Worm (Caenorhabditis elegans) whole organism, early embryonic: Measurements from ENCODE around the gene T03G11.10.

Experiments
- B0310.2 ChIP-seq: sonication (generic microtip); optimal IDR thresholded peaks from 2 replicates; lab custom pipeline; 2016; ENCODE audit warnings: mild to moderate bottlenecking, missing genetic modification characterization, missing compliant biosample characterization
- F13C5.2 ChIP-seq: sonication (generic microtip); optimal IDR thresholded peaks from 2 replicates; lab custom pipeline; 2017; ENCODE audit warnings: mild to moderate bottlenecking, missing genetic modification characterization, inconsistent platforms, missing compliant biosample characterization
- aly-1 ChIP-seq: sonication (generic microtip); optimal IDR thresholded peaks from 2 replicates; lab custom pipeline; 2016; ENCODE audit warnings: missing genetic modification characterization, missing compliant biosample characterization
- ama-1 ChIP-seq: fragments of 150-350 bp; optimal IDR thresholded peaks from 2 replicates; lab custom pipeline; 2014
- ceh-13 ChIP-seq: fragments of 200-800 bp; sonication (Bioruptor generic); optimal IDR thresholded peaks from 2 replicates; lab custom pipeline; 2018; ENCODE audit warnings: mild to moderate bottlenecking, missing genetic modification characterization, missing compliant biosample characterization
- ceh-36 ChIP-seq: sonication (generic microtip); optimal IDR thresholded peaks from 2 replicates; lab custom pipeline; 2016; ENCODE audit warnings: missing genetic modification characterization, inconsistent platforms, missing compliant biosample characterization
- ets-7 ChIP-seq: sonication (generic microtip); optimal IDR thresholded peaks from 2 replicates; lab custom pipeline; 2016; ENCODE audit warnings: missing genotype, missing genetic modification characterization, missing compliant biosample characterization
- flt-1 ChIP-seq: fragments of 200-800 bp; sonication (Bioruptor generic); IDR thresholded peaks from 2 replicates; pipeline ENCODE4 v1.3.6; 2022; ENCODE audit warnings: missing genetic modification characterization, missing compliant biosample characterization
- hmbx-1 ChIP-seq: sonication (generic microtip); optimal IDR thresholded peaks from 2 replicates; lab custom pipeline; 2016; ENCODE audit warnings: mild to moderate bottlenecking, missing genetic modification characterization, missing compliant biosample characterization
- hmg-4 ChIP-seq: fragments of 200-800 bp; sonication (Bioruptor generic); optimal IDR thresholded peaks from 2 replicates; lab custom pipeline; 2018; ENCODE audit warnings: mild to moderate bottlenecking, missing genetic modification characterization, missing compliant biosample characterization
- hnd-1 ChIP-seq: sonication (generic microtip); optimal IDR thresholded peaks from 2 replicates; lab custom pipeline; 2016; ENCODE audit warnings: missing genetic modification characterization, missing compliant biosample characterization
- pes-1 ChIP-seq: fragments of 200-800 bp; sonication (Bioruptor generic); IDR thresholded peaks from 2 replicates; pipeline ENCODE4 v1.3.6; 2022; ENCODE audit warnings: missing genetic modification reagents, missing genetic modification characterization, missing compliant biosample characterization
- scrt-1 ChIP-seq: fragments of 200-800 bp; sonication (Bioruptor generic); IDR thresholded peaks from 2 replicates; pipeline ENCODE4 v1.3.6; 2022; ENCODE audit warnings: missing genetic modification characterization, missing compliant biosample characterization
- sea-1 ChIP-seq: fragments of 200-800 bp; sonication (Bioruptor generic); conservative IDR thresholded peaks from 2 replicates; pipeline ENCODE4 v1.3.6; 2022; ENCODE audit warnings: missing genetic modification characterization, missing compliant biosample characterization
- tbx-11 ChIP-seq: fragments of 200-800 bp; sonication (Bioruptor generic); IDR thresholded peaks from 2 replicates; pipeline ENCODE4 v1.3.6; 2022; ENCODE audit warnings: missing genetic modification characterization, missing compliant biosample characterization
- tbx-37 ChIP-seq: fragments of 200-800 bp; sonication (Bioruptor generic); conservative IDR thresholded peaks from 2 replicates; pipeline ENCODE4 v1.3.6; 2022; ENCODE audit warnings: missing genetic modification reagents, missing genetic modification characterization, missing compliant biosample characterization
- tra-4 ChIP-seq: sonication (generic microtip); optimal IDR thresholded peaks from 2 replicates; lab custom pipeline; 2017; ENCODE audit warnings: missing genetic modification characterization, missing compliant biosample characterization

The T03G11.10 gene

DNA sequence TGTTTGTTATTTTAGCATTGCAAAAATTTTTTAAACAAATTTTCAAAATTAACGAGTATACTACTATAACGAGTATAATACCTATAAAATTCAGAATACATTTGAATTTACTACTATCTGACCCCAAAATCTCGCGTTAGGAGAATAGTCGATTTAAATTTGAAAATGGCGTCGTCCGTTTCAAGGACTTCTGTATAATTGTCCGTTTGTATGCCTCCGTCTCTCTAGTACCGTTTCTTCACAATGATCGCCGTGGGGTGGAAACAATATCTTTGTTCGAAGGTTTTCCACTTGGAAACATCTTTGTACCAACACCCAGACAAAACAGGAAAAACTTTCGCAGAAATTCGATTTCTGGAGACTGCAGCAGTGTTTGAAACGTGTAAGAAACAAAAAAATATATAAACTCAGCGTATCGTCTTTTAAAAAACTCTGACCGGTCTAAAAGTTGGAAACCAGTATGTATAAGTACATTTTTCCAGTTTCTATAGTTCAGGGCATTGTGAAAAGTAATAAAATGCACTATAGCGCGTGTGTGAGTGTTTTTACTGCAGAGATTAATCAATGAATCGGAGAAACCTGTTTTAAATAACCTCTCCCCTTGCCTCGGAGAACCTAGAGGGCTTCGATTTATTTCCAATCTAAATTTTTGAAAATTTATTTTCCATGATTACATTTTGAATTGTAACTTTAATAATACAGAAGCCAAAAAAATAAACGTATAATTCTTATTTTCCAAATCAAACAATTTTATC is 33.1 kb downstream of the T03G11.10 start:
- TF ChIP-seq scrt-1, result no peak
- TF ChIP-seq tra-4 (tag; lab: Kevin White, UChicago), result no peak
- TF ChIP-seq pes-1, result no peak
- TF ChIP-seq ceh-13 (GFP tag; lab: Kevin White, UChicago), result no peak
- TF ChIP-seq F13C5.2 (tag; lab: Kevin White, UChicago), result no peak
- TF ChIP-seq tbx-37 (GFP tag; lab: Robert Waterston, UW), result no peak
- TF ChIP-seq sea-1, result no peak
- TF ChIP-seq ama-1, result no peak
- no peak for TF ChIP-seq tbx-11
- no peak for TF ChIP-seq B0310.2 (tag; lab: Kevin White, UChicago)
- no peak for TF ChIP-seq hnd-1 (tag; lab: Kevin White, UChicago)

- TF ChIP-seq hmbx-1 (tag; lab: Kevin White, UChicago), result no peak
- no peak for TF ChIP-seq hmg-4
- TF ChIP-seq F13C5.2 (tag; lab: Kevin White, UChicago), result no peak
- TF ChIP-seq ceh-36 (tag; lab: Kevin White, UChicago), result no peak
- TF ChIP-seq ceh-13 (GFP tag; lab: Kevin White, UChicago), result no peak
- no peak for TF ChIP-seq tbx-11
- no peak for TF ChIP-seq tra-4 (tag; lab: Kevin White, UChicago)
- TF ChIP-seq sea-1, result no peak
Observed at ce11 chrX:5135548-5135947, 35.4 kb downstream of the T03G11.10 start.

DNA sequence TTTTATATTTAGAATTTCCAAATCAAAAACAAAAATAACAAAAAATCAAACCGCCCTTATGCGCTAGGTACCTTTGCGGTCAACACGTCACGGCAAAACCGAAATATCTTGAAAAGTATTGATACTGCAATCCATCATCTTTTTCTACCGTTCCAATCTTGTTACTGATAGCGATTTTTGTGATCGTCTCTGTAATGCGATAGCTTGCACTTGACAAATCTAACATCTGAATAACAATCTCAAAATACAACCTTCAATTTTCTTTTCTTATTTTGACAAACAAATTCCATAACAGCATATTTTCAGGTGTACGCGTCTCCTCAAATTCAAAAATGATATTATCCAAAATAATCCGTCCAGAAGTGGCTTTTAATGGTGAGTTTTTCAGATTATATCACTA is 37.0 kb downstream of the T03G11.10 start, which contains the start of gene tbc-7:
Gene tbc-7, plus strand, starts transcription at position 301 of the 400 bp plus-strand sequence.
- TF ChIP-seq ets-7 (tag; lab: Kevin White, UChicago) (no peak), hmg-4 (no peak), aly-1 (tag; lab: Kevin White, UChicago) (no peak), flt-1 (GFP tag; lab: Robert Waterston, UW) (no peak), tbx-37 (GFP tag; lab: Robert Waterston, UW) (no peak)

DNA sequence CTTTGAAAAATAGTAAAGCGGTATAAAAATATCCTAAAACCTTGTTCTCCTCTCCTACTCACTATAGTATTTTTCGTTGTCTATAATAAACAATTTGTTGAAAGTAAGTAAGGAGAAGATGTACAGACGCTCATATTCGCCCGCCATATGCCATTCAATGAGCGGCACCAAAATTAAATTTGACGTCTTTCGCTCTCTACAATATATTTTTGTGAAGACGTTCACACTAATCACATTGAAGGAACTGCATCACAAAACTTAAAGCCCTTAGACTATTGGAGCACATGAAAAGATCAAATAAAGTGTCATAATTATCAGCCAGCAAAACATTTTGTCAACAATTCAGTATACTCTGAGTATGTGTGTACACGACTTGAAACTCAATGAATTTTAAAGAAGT is 39.2 kb downstream of the T03G11.10 start:
- TF ChIP-seq pes-1, result no peak
- no peak for TF ChIP-seq tbx-11
- no peak for TF ChIP-seq hmg-4
- TF ChIP-seq scrt-1, result no peak
- TF ChIP-seq tbx-37 (GFP tag; lab: Robert Waterston, UW), result no peak
- no peak for TF ChIP-seq sea-1
- TF ChIP-seq aly-1 (tag; lab: Kevin White, UChicago), result no peak
- TF ChIP-seq tra-4 (tag; lab: Kevin White, UChicago), result no peak
- no peak for TF ChIP-seq ceh-36 (tag; lab: Kevin White, UChicago)
- TF ChIP-seq B0310.2 (tag; lab: Kevin White, UChicago), result no peak
- no peak for TF ChIP-seq F13C5.2 (tag; lab: Kevin White, UChicago)
- TF ChIP-seq ceh-13 (GFP tag; lab: Kevin White, UChicago), result no peak
- no peak for TF ChIP-seq flt-1 (GFP tag; lab: Robert Waterston, UW)
- no peak for TF ChIP-seq hmbx-1 (tag; lab: Kevin White, UChicago)

- TF ChIP-seq tra-4 (tag; lab: Kevin White, UChicago) (no peak), ceh-36 (tag; lab: Kevin White, UChicago) (no peak)
Observed at ce11 chrX:5129447-5129846, 41.5 kb downstream of the T03G11.10 start.

DNA sequence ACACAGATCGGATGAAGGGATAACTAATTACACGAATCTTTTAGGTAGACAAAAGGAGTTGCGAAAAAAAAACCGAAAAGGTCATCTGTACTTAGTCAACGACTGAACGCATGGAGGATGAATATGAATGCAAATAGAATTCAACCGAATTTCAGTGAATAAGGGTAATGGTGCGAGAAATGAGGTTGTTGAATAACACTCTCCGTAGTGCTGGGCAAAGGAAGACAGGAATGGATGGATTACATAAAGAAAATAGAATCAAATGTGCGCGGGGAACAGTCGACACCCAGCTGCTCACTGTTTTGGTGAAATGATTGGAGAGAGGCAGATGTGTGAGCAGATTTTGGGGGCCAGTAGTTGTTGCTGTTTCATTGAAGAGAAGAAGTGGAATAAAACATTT is 46.7 kb downstream of the T03G11.10 start:
- TF ChIP-seq aly-1 (tag; lab: Kevin White, UChicago) (no peak), ceh-36 (tag; lab: Kevin White, UChicago) (no peak), hmg-4 (no peak), pes-1 (no peak), hmbx-1 (tag; lab: Kevin White, UChicago) (no peak), sea-1 (no peak), tbx-11 (no peak), F13C5.2 (tag; lab: Kevin White, UChicago) (no peak), scrt-1 (no peak), ets-7 (tag; lab: Kevin White, UChicago) (no peak), B0310.2 (tag; lab: Kevin White, UChicago) (no peak), ama-1 (no peak), hnd-1 (tag; lab: Kevin White, UChicago) (no peak), tra-4 (tag; lab: Kevin White, UChicago) (no peak), ceh-13 (GFP tag; lab: Kevin White, UChicago) (no peak), flt-1 (GFP tag; lab: Robert Waterston, UW) (no peak), tbx-37 (GFP tag; lab: Robert Waterston, UW) (no peak)

- no peak for TF ChIP-seq B0310.2 (tag; lab: Kevin White, UChicago)
- peak; percentile 45 for TF ChIP-seq hmg-4
- TF ChIP-seq tbx-11, result 0 out of 2 replicates have a peak, but pooled peaks have one; percentile 9
Observed at ce11 chrX:5122791-5123414, 48.1 kb downstream of the T03G11.10 start.

DNA sequence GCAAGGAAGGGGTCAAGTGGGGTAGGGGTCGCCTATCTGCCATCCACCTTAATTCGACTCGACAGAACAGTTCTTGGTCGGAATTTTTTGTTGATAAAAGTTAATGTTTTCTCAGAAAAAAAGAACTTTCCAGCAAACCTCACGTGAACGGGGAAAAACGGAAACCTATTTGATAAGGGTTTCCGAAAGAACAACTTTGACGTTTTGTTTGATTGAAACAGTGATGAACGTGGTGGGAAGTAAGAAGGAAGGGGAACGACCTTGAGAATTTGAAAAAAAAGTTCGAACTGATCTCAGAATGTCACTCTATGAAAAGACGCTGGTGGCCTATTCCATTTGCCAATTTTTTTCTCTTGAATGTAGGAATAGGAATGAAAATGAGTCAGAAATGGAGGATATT is 48.6 kb downstream of the T03G11.10 start:
- TF ChIP-seq flt-1 (GFP tag; lab: Robert Waterston, UW) (no peak), pes-1 (no peak), B0310.2 (tag; lab: Kevin White, UChicago) (no peak), tra-4 (tag; lab: Kevin White, UChicago) (no peak), ets-7 (tag; lab: Kevin White, UChicago) (no peak), hnd-1 (tag; lab: Kevin White, UChicago) (no peak), F13C5.2 (tag; lab: Kevin White, UChicago) (no peak), aly-1 (tag; lab: Kevin White, UChicago) (no peak)
